Worm (Caenorhabditis elegans) whole organism, mixed stage, embryonic: Measurements from ENCODE around the gene srx-8.
A peak's percentile ranks its signal among the peaks of the same experiment; 100 is the strongest.

Experiments
- bed-3 ChIP-seq: fragments of 200-800 bp; sonication (Bioruptor generic); optimal IDR thresholded peaks from 3 replicates; lab custom pipeline; 2018; ENCODE audit warnings: mild to moderate bottlenecking, missing genetic modification characterization, moderate library complexity, missing compliant biosample characterization
- blmp-1 ChIP-seq: fragments of 150-350 bp; optimal IDR thresholded peaks from 2 replicates; lab custom pipeline; 2014; ENCODE audit warnings: missing biosample characterization, missing genetic modification characterization
- ceh-39 ChIP-seq: fragments of 150-350 bp; optimal IDR thresholded peaks from 2 replicates; lab custom pipeline; 2014; ENCODE audit warnings: missing biosample characterization, missing genetic modification characterization
- ceh-43 ChIP-seq: fragments of 200-800 bp; sonication (Bioruptor generic); optimal IDR thresholded peaks from 2 replicates; lab custom pipeline; 2018; ENCODE audit warnings: mild to moderate bottlenecking, missing genetic modification characterization, moderate library complexity, missing compliant biosample characterization
- ces-1 ChIP-seq: fragments of 150-350 bp; optimal IDR thresholded peaks from 2 replicates; lab custom pipeline; 2014; ENCODE audit warnings: missing biosample characterization, missing genetic modification reagents, missing genetic modification characterization
- cnd-1 ChIP-seq: fragments of 200-800 bp; sonication (Bioruptor generic); optimal IDR thresholded peaks from 2 replicates; lab custom pipeline; 2018; ENCODE audit warnings: mild to moderate bottlenecking, missing genetic modification characterization, missing compliant biosample characterization
- drap-1 ChIP-seq: fragments of 200-800 bp; sonication (Bioruptor generic); optimal IDR thresholded peaks from 3 replicates; lab custom pipeline; 2018; ENCODE audit warnings: mild to moderate bottlenecking, missing genetic modification characterization, missing compliant biosample characterization
- elt-1 ChIP-seq: sonication (generic microtip); optimal IDR thresholded peaks from 2 replicates; lab custom pipeline; 2017; ENCODE audit warnings: missing genetic modification characterization, mild to moderate bottlenecking, missing compliant biosample characterization, antibody characterized with exemption, moderate library complexity, borderline replicate concordance; ENCODE audit not compliant: insufficient read depth
- elt-3 ChIP-seq: fragments of 150-350 bp; optimal IDR thresholded peaks from 2 replicates; lab custom pipeline; 2014; ENCODE audit warnings: missing biosample characterization, missing genetic modification characterization
- flh-1 ChIP-seq: fragments of 200-800 bp; sonication (Bioruptor generic); optimal IDR thresholded peaks from 2 replicates; lab custom pipeline; 2018; ENCODE audit warnings: mild to moderate bottlenecking, missing genetic modification characterization, moderate library complexity, missing compliant biosample characterization
- ham-2 ChIP-seq: fragments of 200-800 bp; sonication (Bioruptor generic); optimal IDR thresholded peaks from 2 replicates; lab custom pipeline; 2018; ENCODE audit warnings: mild to moderate bottlenecking, missing genetic modification characterization, missing compliant biosample characterization
- hlh-1 ChIP-seq: fragments of 150-350 bp; optimal IDR thresholded peaks from 2 replicates; lab custom pipeline; 2014; ENCODE audit warnings: missing biosample characterization, missing genetic modification reagents, missing genetic modification characterization
- lin-32 ChIP-seq: fragments of 200-800 bp; sonication (Bioruptor generic); optimal IDR thresholded peaks from 2 replicates; lab custom pipeline; 2018; ENCODE audit warnings: mild to moderate bottlenecking, missing genetic modification characterization, missing compliant biosample characterization
- lsy-2 ChIP-seq: fragments of 150-350 bp; optimal IDR thresholded peaks from 2 replicates; lab custom pipeline; 2014; ENCODE audit warnings: missing biosample characterization, missing genetic modification characterization
- mab-5 ChIP-seq: fragments of 150-350 bp; optimal IDR thresholded peaks from 2 replicates; lab custom pipeline; 2014; ENCODE audit warnings: missing biosample characterization, missing genetic modification characterization
- mls-2 ChIP-seq: sonication (generic microtip); optimal IDR thresholded peaks from 2 replicates; lab custom pipeline; 2016; ENCODE audit warnings: mild to moderate bottlenecking, missing genetic modification characterization, moderate library complexity, missing compliant biosample characterization
- nhr-12 ChIP-seq: fragments of 150-350 bp; optimal IDR thresholded peaks from 2 replicates; lab custom pipeline; 2014; ENCODE audit warnings: missing biosample characterization, missing genetic modification characterization
- nhr-237 ChIP-seq: fragments of 150-350 bp; optimal IDR thresholded peaks from 2 replicates; lab custom pipeline; 2014; ENCODE audit warnings: missing biosample characterization, missing genetic modification characterization
- nhr-28 ChIP-seq: fragments of 150-350 bp; optimal IDR thresholded peaks from 2 replicates; lab custom pipeline; 2014; ENCODE audit warnings: missing biosample characterization, missing genetic modification characterization
- pha-4 ChIP-seq: fragments of 150-350 bp; optimal IDR thresholded peaks from 2 replicates; lab custom pipeline; 2018; ENCODE audit warnings: missing biosample characterization, missing genetic modification reagents, missing genetic modification characterization
- snpc-4 ChIP-seq: fragments of 150-350 bp; optimal IDR thresholded peaks from 2 replicates; lab custom pipeline; 2014; ENCODE audit warnings: missing biosample characterization, missing genetic modification characterization
- sptf-1 ChIP-seq: sonication (generic microtip); optimal IDR thresholded peaks from 2 replicates; lab custom pipeline; 2017; ENCODE audit warnings: mild to moderate bottlenecking, missing genetic modification characterization, moderate library complexity, missing compliant biosample characterization
- tbx-8 ChIP-seq: fragments of 200-800 bp; sonication (Bioruptor generic); optimal IDR thresholded peaks from 2 replicates; lab custom pipeline; 2018; ENCODE audit warnings: mild to moderate bottlenecking, missing genetic modification characterization, moderate library complexity, missing compliant biosample characterization
- unc-120 ChIP-seq: sonication (generic microtip); optimal IDR thresholded peaks from 2 replicates; lab custom pipeline; 2017; ENCODE audit warnings: missing genetic modification characterization, missing compliant biosample characterization; ENCODE audit not compliant: poor library complexity, severe bottlenecking
- unc-39 ChIP-seq: fragments of 150-350 bp; optimal IDR thresholded peaks from 2 replicates; lab custom pipeline; 2014; ENCODE audit warnings: missing biosample characterization, missing genetic modification characterization
- unc-62 ChIP-seq: fragments of 150-350 bp; optimal IDR thresholded peaks from 2 replicates; lab custom pipeline; 2014; ENCODE audit warnings: missing biosample characterization, missing genetic modification reagents, missing genetic modification characterization
- zip-8 ChIP-seq: fragments of 150-350 bp; optimal IDR thresholded peaks from 2 replicates; lab custom pipeline; 2014; ENCODE audit warnings: missing biosample characterization, missing genetic modification characterization

srx-8 gene

DNA sequence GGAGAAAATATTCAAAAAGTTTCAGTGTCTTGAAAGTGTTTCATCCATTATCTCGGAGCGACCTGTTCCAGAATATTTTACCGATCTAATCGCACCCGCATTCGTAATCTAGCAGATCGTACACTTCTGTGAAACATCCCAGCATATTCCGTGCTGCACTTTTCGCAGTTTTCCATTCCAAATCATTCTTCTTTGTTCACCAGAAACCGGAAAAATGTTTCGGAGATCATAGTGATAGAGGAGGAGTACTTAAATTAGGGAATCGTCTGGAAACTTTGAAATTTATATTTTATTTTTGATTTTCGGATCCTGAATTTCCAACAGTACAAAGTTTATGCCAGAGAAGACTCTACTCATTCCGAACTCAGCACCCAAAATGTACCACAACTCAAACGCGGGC is 29.5 kb upstream of the srx-8 start, which contains the start of gene K06H6.2:
Gene K06H6.2, plus strand, starts transcription at position 301 of the 400 bp plus-strand sequence.
- TF ChIP-seq elt-1 (tag; lab: Kevin White, UChicago), result peak; percentile 72
- no peak for TF ChIP-seq unc-120 (tag; lab: Kevin White, UChicago)

DNA sequence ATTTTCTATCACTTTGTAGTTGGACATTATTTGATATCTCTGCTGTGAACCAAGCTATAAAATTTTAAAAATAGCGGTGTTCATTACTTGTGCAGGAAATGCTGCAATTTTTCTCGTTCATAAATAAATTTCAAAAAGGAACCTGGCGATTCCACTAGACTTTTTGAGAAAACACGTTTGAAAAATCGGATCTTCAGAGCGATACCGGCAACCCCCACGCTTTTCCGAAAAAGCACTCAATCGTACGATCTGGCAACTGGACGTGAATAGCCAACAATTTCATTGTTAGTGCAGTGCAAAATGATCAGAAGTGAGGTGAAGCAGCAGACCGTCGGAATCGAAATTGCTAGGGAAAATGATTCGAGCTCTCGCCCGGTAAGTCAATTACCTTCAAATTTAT is 25.7 kb upstream of the srx-8 start, which contains the start of gene nstp-7:
Gene nstp-7, plus strand, starts transcription at position 301 of the 400 bp plus-strand sequence.
- TF ChIP-seq snpc-4 (tag; lab: Kevin White, UChicago), result no peak

- TF ChIP-seq nhr-237 (tag; lab: Kevin White, UChicago) (no peak), mls-2 (tag; lab: Kevin White, UChicago) (no peak), unc-39 (tag; lab: Kevin White, UChicago) (no peak), mab-5 (tag; lab: Kevin White, UChicago) (no peak), unc-62 (no peak), ceh-39 (no peak), nhr-28 (tag; lab: Kevin White, UChicago) (no peak), unc-120 (tag; lab: Kevin White, UChicago) (no peak), blmp-1 (no peak), flh-1 (GFP tag; lab: Kevin White, UChicago) (no peak), zip-8 (no peak), pha-4 (no peak)
These were observed 23.0 kb upstream of the srx-8 start, which contains the start of gene K06H6.4 for ce11 chrV:578977-579376. TSS of gene K06H6.4 (plus strand) at chrV:579277.

- TF ChIP-seq lsy-2 (tag; lab: Kevin White, UChicago) (no peak), bed-3 (no peak), blmp-1 (no peak), sptf-1 (tag; lab: Kevin White, UChicago) (no peak), nhr-12 (no peak), hlh-1 (tag; lab: Kevin White, UChicago) (no peak), mls-2 (tag; lab: Kevin White, UChicago) (no peak), flh-1 (GFP tag; lab: Kevin White, UChicago) (no peak)
These were observed 21.0 kb upstream of the srx-8 start for ce11 chrV:576918-577317.

DNA sequence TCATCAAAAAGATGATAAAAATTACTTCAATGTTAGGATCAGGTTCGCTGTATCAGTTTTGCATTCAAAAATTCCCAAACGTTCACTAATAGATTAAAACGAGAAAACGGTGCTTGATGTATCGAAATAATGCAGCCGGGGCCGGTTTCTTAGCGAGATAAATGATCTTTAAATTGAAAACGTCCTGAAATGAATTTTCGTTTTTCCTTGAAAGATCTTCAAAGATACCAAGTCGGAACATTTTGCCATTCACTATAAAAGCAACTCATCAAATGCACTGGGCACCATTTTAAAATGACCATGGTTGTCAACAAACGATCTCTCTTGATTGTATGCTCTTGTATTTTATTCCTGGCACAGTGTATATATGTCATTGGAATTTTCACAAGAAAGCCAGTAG is 20.1 kb upstream of the srx-8 start, which contains the start of gene K06H6.5:
Gene K06H6.5, plus strand, starts transcription at position 301 of the 400 bp plus-strand sequence.
- TF ChIP-seq lin-32 (GFP tag; lab: Kevin White, UChicago) (no peak), drap-1 (GFP tag; lab: Kevin White, UChicago) (no peak), elt-1 (tag; lab: Kevin White, UChicago) (no peak), unc-120 (tag; lab: Kevin White, UChicago) (no peak), ceh-43 (no peak), ces-1 (no peak), bed-3 (no peak), hlh-1 (tag; lab: Kevin White, UChicago) (no peak)

ce11 chrV:574639-575038 is 18.7 kb upstream of the srx-8 start, which contains the start of gene C14C6.13:
TSS of gene C14C6.13 (minus strand) at chrV:574739.
- TF ChIP-seq drap-1 (GFP tag; lab: Kevin White, UChicago) (no peak), ces-1 (no peak), unc-120 (tag; lab: Kevin White, UChicago) (no peak), ceh-43 (no peak), nhr-12 (no peak), cnd-1 (no peak), sptf-1 (tag; lab: Kevin White, UChicago) (no peak), ceh-39 (no peak), bed-3 (no peak), mab-5 (tag; lab: Kevin White, UChicago) (no peak), tbx-8 (GFP tag; lab: Kevin White, UChicago) (no peak)
- TF ChIP-seq, all 35 proteins: peak for 0

- no peak for TF ChIP-seq elt-1 (tag; lab: Kevin White, UChicago)
- no peak for TF ChIP-seq elt-3 (tag; lab: Kevin White, UChicago)
- TF ChIP-seq nhr-28 (tag; lab: Kevin White, UChicago), result no peak
- no peak for TF ChIP-seq ces-1
- no peak for TF ChIP-seq flh-1 (GFP tag; lab: Kevin White, UChicago)
- TF ChIP-seq ham-2 (GFP tag; lab: Kevin White, UChicago), result no peak
- TF ChIP-seq nhr-237 (tag; lab: Kevin White, UChicago), result no peak
- TF ChIP-seq tbx-8 (GFP tag; lab: Kevin White, UChicago), result no peak
- no peak for TF ChIP-seq drap-1 (GFP tag; lab: Kevin White, UChicago)
- no peak for TF ChIP-seq snpc-4 (tag; lab: Kevin White, UChicago)
These were observed 12.2 kb upstream of the srx-8 start, which contains the start of gene sri-72 for ce11 chrV:568105-568504. TSS of gene sri-72 (minus strand) at chrV:568205.
